Worm (Caenorhabditis elegans): ENCODE data around the gene Y75B8A.25.

DNA sequence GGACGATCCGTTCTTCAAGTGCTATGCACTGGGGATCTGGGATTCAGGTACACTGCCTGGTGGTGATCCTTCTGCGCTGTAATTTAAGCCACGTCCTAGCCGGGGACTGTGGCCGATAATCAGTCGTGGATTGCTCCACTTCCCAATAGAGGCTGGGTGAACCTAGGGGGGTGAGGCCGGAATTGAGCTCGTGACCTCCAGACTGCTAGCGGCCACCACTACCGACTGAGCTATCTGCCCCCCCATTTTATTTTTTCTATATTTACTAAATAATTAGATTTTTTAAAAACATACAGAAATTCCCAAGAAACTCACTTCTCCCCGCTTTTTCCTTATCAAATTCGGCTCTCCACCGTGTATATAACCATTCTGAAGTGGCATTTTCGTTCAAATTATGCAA, 23.5 kb downstream of the Y75B8A.25 start:
- TF ChIP-seq pha-4 (tag; optimal IDR thresholded peaks at IDR 0.05) (no peak), unc-39 (tag; optimal IDR thresholded peaks at IDR 0.05) (no peak), ceh-39 (tag; optimal IDR thresholded peaks at IDR 0.05) (no peak), lin-13 (tag; optimal IDR thresholded peaks at IDR 0.05) (no peak), mep-1 (tag; optimal IDR thresholded peaks at IDR 0.05) (no peak), snpc-4 (tag; optimal IDR thresholded peaks at IDR 0.05) (no peak), hlh-1 (tag; optimal IDR thresholded peaks at IDR 0.05) (no peak)

Measured in whole organism, mixed stage, embryonic.